Fruit fly (Drosophila melanogaster) whole organism, embryonic: Measurements from ENCODE around the gene AP-1mu.

Experiments
- ATbp ChIP-seq: fragments of 200-800 bp; sonication (Bioruptor generic); optimal IDR thresholded peaks from 2 replicates; lab custom pipeline; 2017; ENCODE audit warnings: missing biosample characterization, mild to moderate bottlenecking, missing genetic modification characterization, missing genetic modification reagents
- Adf1 ChIP-seq: fragments of 200-800 bp; sonication (Bioruptor generic); IDR thresholded peaks from 2 replicates; pipeline ENCODE4 v1.3.6; 2022; ENCODE audit warnings: missing biosample characterization, missing genetic modification characterization
- Atf6 ChIP-seq: fragments of 200-800 bp; sonication (Bioruptor generic); IDR thresholded peaks from 2 replicates; pipeline ENCODE4 v1.3.6; 2022; ENCODE audit warnings: missing biosample characterization, missing genetic modification characterization
- Bteb2 ChIP-seq: fragments of 200-800 bp; sonication (Bioruptor generic); optimal IDR thresholded peaks from 2 replicates; lab custom pipeline; 2016; ENCODE audit warnings: missing biosample characterization, missing genetic modification characterization
- CG10209 ChIP-seq: fragments of 200-800 bp; sonication (Bioruptor generic); optimal IDR thresholded peaks from 3 replicates; lab custom pipeline; 2017; ENCODE audit warnings: missing biosample characterization, mild to moderate bottlenecking, missing genetic modification characterization, missing genetic modification reagents
- CG10565 ChIP-seq: fragments of 200-800 bp; sonication (Bioruptor generic); optimal IDR thresholded peaks from 3 replicates; lab custom pipeline; 2016; ENCODE audit warnings: missing biosample characterization, mild to moderate bottlenecking, missing genetic modification characterization
- CG11085 ChIP-seq: fragments of 200-800 bp; sonication (Bioruptor generic); IDR thresholded peaks from 2 replicates; pipeline ENCODE4 v1.3.6; 2022; ENCODE audit warnings: missing biosample characterization, missing genetic modification characterization
- CG11247 ChIP-seq: fragments of 200-800 bp; sonication (Bioruptor generic); IDR thresholded peaks from 2 replicates; pipeline ENCODE4 v1.3.6; 2022; ENCODE audit warnings: missing biosample characterization, missing genetic modification characterization
- CG12155 ChIP-seq: fragments of 200-800 bp; sonication (Bioruptor generic); optimal IDR thresholded peaks from 3 replicates; lab custom pipeline; 2016; ENCODE audit warnings: missing biosample characterization, missing genetic modification characterization
- CG12659 ChIP-seq: fragments of 200-800 bp; sonication (Bioruptor generic); optimal IDR thresholded peaks from 3 replicates; lab custom pipeline; 2017; ENCODE audit warnings: mild to moderate bottlenecking, missing biosample characterization, missing genetic modification reagents, missing genetic modification characterization
- CG17568 ChIP-seq: fragments of 200-800 bp; sonication (Bioruptor generic); optimal IDR thresholded peaks from 2 replicates; lab custom pipeline; 2018; ENCODE audit warnings: missing biosample characterization, mild to moderate bottlenecking, missing genetic modification characterization, moderate library complexity
- CG17612 ChIP-seq: fragments of 200-800 bp; sonication (Bioruptor generic); IDR thresholded peaks from 2 replicates; pipeline ENCODE4 v1.3.6; 2022; ENCODE audit warnings: missing biosample characterization, missing genetic modification characterization
- CG33213 ChIP-seq: fragments of 200-800 bp; sonication (Bioruptor generic); optimal IDR thresholded peaks from 3 replicates; lab custom pipeline; 2016; ENCODE audit warnings: missing biosample characterization, missing genetic modification characterization
- CG4328 ChIP-seq: fragments of 200-800 bp; sonication (Bioruptor generic); optimal IDR thresholded peaks from 3 replicates; lab custom pipeline; 2017; ENCODE audit warnings: missing biosample characterization, missing genetic modification reagents, missing genetic modification characterization
- CG4360 ChIP-seq: fragments of 200-800 bp; sonication (Bioruptor generic); IDR thresholded peaks from 2 replicates; pipeline ENCODE4 v1.3.6; 2022; ENCODE audit warnings: missing biosample characterization, missing genetic modification characterization
- CG7987 ChIP-seq: fragments of 200-800 bp; sonication (Bioruptor generic); optimal IDR thresholded peaks from 2 replicates; lab custom pipeline; 2018; ENCODE audit warnings: missing biosample characterization, mild to moderate bottlenecking, missing genetic modification characterization, moderate library complexity
- CG8290 ChIP-seq, 3 experiments: fragments of 200-800 bp; sonication (Bioruptor generic); optimal IDR thresholded peaks; 2 replicates each; lab custom pipeline; 2016 to 2019; ENCODE audit warnings: missing biosample characterization in 3 of 3, missing genetic modification characterization in 3 of 3, mild to moderate bottlenecking in 2 of 3, moderate library complexity in 1 of 3
- CG8478 ChIP-seq: fragments of >200 bp; optimal IDR thresholded peaks from 2 replicates; lab custom pipeline; 2018
- Dfd ChIP-seq, 2 experiments: fragments of >200 bp; optimal IDR thresholded peaks; 2 replicates each; lab custom pipeline; 2017; ENCODE audit warnings: missing biosample characterization in 2 of 2, missing genetic modification characterization in 2 of 2
- Dip2 ChIP-seq: fragments of 200-800 bp; sonication (Bioruptor generic); IDR thresholded peaks from 2 replicates; pipeline ENCODE4 v1.3.6; 2022; ENCODE audit warnings: missing biosample characterization, missing genetic modification characterization
- Dip3 ChIP-seq: fragments of 200-800 bp; sonication (Bioruptor generic); optimal IDR thresholded peaks from 3 replicates; lab custom pipeline; 2016; ENCODE audit warnings: missing biosample characterization, missing genetic modification characterization
- E2f2 ChIP-seq: fragments of 200-800 bp; sonication (Bioruptor generic); IDR thresholded peaks from 2 replicates; pipeline ENCODE4 v1.3.6; 2022; ENCODE audit warnings: missing biosample characterization, missing genetic modification characterization
- MBD-R2 ChIP-seq: fragments of 200-800 bp; sonication (Bioruptor generic); IDR thresholded peaks from 2 replicates; pipeline ENCODE4 v1.3.6; 2022; ENCODE audit warnings: missing biosample characterization, missing genetic modification characterization
- Med ChIP-seq: fragments of 200-800 bp; sonication (Bioruptor generic); peaks from one replicate; lab custom pipeline; 2016; ENCODE audit warnings: missing biosample characterization, missing genetic modification characterization, mild to moderate bottlenecking, inconsistent platforms, moderate library complexity
- Poxn ChIP-seq: fragments of 200-800 bp; sonication (Bioruptor generic); IDR thresholded peaks from 2 replicates; pipeline ENCODE4 v1.3.6; 2022; ENCODE audit warnings: missing biosample characterization, missing genetic modification characterization
- Tbp ChIP-seq: fragments of >200 bp; optimal IDR thresholded peaks from 2 replicates; lab custom pipeline; 2018; ENCODE audit warnings: missing biosample characterization, missing genetic modification characterization
- ash1 ChIP-seq: fragments of 200-800 bp; sonication (Bioruptor generic); optimal IDR thresholded peaks from 2 replicates; lab custom pipeline; 2018; ENCODE audit warnings: missing biosample characterization, mild to moderate bottlenecking, missing genetic modification characterization
- chm ChIP-seq: fragments of 200-800 bp; sonication (Bioruptor generic); IDR thresholded peaks from 2 replicates; pipeline ENCODE4 v1.3.6; 2022; ENCODE audit warnings: missing biosample characterization, missing genetic modification characterization
- eyg ChIP-seq: fragments of 200-800 bp; sonication (Bioruptor generic); optimal IDR thresholded peaks from 3 replicates; lab custom pipeline; 2016; ENCODE audit warnings: missing biosample characterization, missing genetic modification characterization
- hkb ChIP-seq, 2 experiments: fragments of 200-800 bp in 1 of 2; fragments of >200 bp in 1 of 2; sonication (Bioruptor generic) in 1 of 2; IDR thresholded peaks in 1 of 2; optimal IDR thresholded peaks in 1 of 2; 2 replicates each; pipeline versions ENCODE4 v1.3.6 to Lab custom; 2017 to 2022; ENCODE audit warnings: missing biosample characterization in 1 of 2, missing genetic modification characterization in 1 of 2
- jigr1 ChIP-seq: fragments of 200-800 bp; sonication (Bioruptor generic); IDR thresholded peaks from 3 replicates; pipeline ENCODE4 v1.3.6; 2022; ENCODE audit warnings: missing biosample characterization, missing genetic modification characterization
- lov ChIP-seq, 2 experiments: fragments of 200-800 bp in 1 of 2; fragments of >200 bp in 1 of 2; sonication (Bioruptor generic) in 1 of 2; IDR thresholded peaks in 1 of 2; optimal IDR thresholded peaks in 1 of 2; 2 replicates in 1 of 2; 3 replicates in 1 of 2; pipeline versions ENCODE4 v1.3.6 to Lab custom; 2017 to 2022; ENCODE audit warnings: missing biosample characterization in 1 of 2, missing genetic modification characterization in 1 of 2
- maf-S ChIP-seq: fragments of 200-800 bp; sonication (Bioruptor generic); optimal IDR thresholded peaks from 2 replicates; lab custom pipeline; 2016; ENCODE audit warnings: missing biosample characterization, missing genetic modification characterization
- pb ChIP-seq: fragments of 200-800 bp; sonication (Bioruptor generic); optimal IDR thresholded peaks from 3 replicates; lab custom pipeline; 2016; ENCODE audit warnings: missing biosample characterization, missing genetic modification characterization
- peb ChIP-seq: fragments of 200-800 bp; sonication (Bioruptor generic); IDR thresholded peaks from 2 replicates; pipeline ENCODE4 v1.3.6; 2022; ENCODE audit warnings: missing biosample characterization, missing genetic modification characterization
- pfk ChIP-seq: fragments of 200-800 bp; sonication (Bioruptor generic); optimal IDR thresholded peaks from 2 replicates; lab custom pipeline; 2018; ENCODE audit warnings: missing biosample characterization, mild to moderate bottlenecking, missing genetic modification characterization, moderate library complexity
- prd ChIP-seq, 3 experiments: fragments of >200 bp in 2 of 3; fragments of 200-800 bp in 1 of 3; sonication (Bioruptor generic) in 1 of 3; optimal IDR thresholded peaks in 2 of 3; IDR thresholded peaks in 1 of 3; 2 replicates in 2 of 3; 3 replicates in 1 of 3; pipeline versions ENCODE4 v1.3.6 to Lab custom; 2017 to 2022; ENCODE audit warnings: missing biosample characterization in 1 of 3, missing genetic modification characterization in 1 of 3
- ranshi ChIP-seq: fragments of 200-800 bp; sonication (Bioruptor generic); IDR thresholded peaks from 2 replicates; pipeline ENCODE4 v1.3.6; 2022; ENCODE audit warnings: missing biosample characterization, missing genetic modification characterization
- sc ChIP-seq, 3 experiments: fragments of >200 bp in 2 of 3; fragments of 200-800 bp in 1 of 3; sonication (Bioruptor generic) in 1 of 3; optimal IDR thresholded peaks; 2 replicates in 2 of 3; 3 replicates in 1 of 3; lab custom pipeline; 2017; ENCODE audit warnings: mild to moderate bottlenecking in 1 of 3, missing biosample characterization in 1 of 3, missing genetic modification characterization in 1 of 3, missing genetic modification reagents in 1 of 3
- sens ChIP-seq: fragments of 200-800 bp; sonication (Bioruptor generic); peaks from one replicate; lab custom pipeline; 2016; ENCODE audit warnings: missing biosample characterization, missing genetic modification characterization
- shn ChIP-seq: fragments of 200-800 bp; sonication (Bioruptor generic); optimal IDR thresholded peaks from 3 replicates; lab custom pipeline; 2016; ENCODE audit warnings: missing biosample characterization, missing genetic modification characterization
- tin ChIP-seq: fragments of 200-800 bp; sonication (Bioruptor generic); optimal IDR thresholded peaks from 3 replicates; lab custom pipeline; 2016; ENCODE audit warnings: missing biosample characterization, missing genetic modification characterization
- trem ChIP-seq: fragments of 200-800 bp; optimal IDR thresholded peaks from 3 replicates; lab custom pipeline; 2019; ENCODE audit warnings: missing biosample characterization, mild to moderate bottlenecking, missing genetic modification characterization, moderate library complexity
- trh ChIP-seq: fragments of 200-800 bp; sonication (Bioruptor generic); optimal IDR thresholded peaks from 2 replicates; lab custom pipeline; 2016; ENCODE audit warnings: missing biosample characterization, missing genetic modification characterization
- zfh1 ChIP-seq: fragments of 200-800 bp; sonication (Bioruptor generic); IDR thresholded peaks from 3 replicates; pipeline ENCODE4 v1.3.6; 2022; ENCODE audit warnings: missing biosample characterization, missing genetic modification characterization

The AP-1mu gene

DNA sequence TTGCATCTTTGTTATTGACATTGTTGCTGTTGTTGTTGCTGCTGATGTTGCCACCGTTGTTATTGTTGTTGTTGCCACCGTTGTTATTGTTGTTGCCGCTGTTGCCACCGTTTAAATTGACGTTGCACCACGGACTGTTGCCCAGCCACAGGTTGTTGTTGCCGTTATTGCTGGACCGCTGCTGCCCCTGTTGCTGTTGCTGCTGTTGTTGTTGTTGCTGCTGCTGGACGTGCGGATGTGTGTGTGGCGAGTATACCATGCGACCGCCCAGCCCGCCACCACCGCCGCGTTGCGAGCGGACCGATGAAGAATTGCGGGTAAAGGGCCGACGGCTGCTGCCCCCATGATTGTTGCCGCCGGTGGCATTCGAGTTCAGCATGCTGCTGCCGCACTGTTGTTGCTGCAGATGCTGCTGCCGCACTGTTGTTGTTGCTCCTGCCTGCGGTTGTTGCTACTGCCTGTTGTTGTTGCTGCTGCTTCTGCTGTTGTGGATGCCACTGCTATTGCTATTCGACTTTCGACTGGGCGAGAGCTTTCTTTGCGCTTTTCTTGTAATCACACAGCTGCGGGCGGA, 12.4 kb downstream of the AP-1mu start (continued):
- TF ChIP-seq CG11085 (GFP tag; lab: Robert Waterston, UW), result no peak
- TF ChIP-seq Poxn (GFP tag; lab: Robert Waterston, UW), result no peak
- TF ChIP-seq CG4328 (GFP tag; lab: Kevin White, UChicago), result no peak
- no peak for TF ChIP-seq maf-S (GFP tag; lab: Kevin White, UChicago)
- TF ChIP-seq hkb (optimal IDR thresholded peaks at IDR 0.05; lab: Kevin White, UChicago), result no peak
- no peak for TF ChIP-seq hkb (GFP tag; IDR thresholded peaks at IDR 0.05; lab: Robert Waterston, UW)
- no peak for TF ChIP-seq MBD-R2 (GFP tag; lab: Robert Waterston, UW)
- no peak for TF ChIP-seq trh (GFP tag; lab: Kevin White, UChicago)
- TF ChIP-seq CG8478, result peak; percentile 55
- no peak for TF ChIP-seq Adf1
- no peak for TF ChIP-seq CG7987 (GFP tag; lab: Kevin White, UChicago)
- no peak for TF ChIP-seq Atf6 (GFP tag; lab: Robert Waterston, UW)
- 0 out of 2 replicates have a peak, but pooled peaks have one; percentile 15 for TF ChIP-seq ranshi (GFP tag; lab: Robert Waterston, UW)
- no peak for TF ChIP-seq sc (optimal IDR thresholded peaks at IDR 0.05; lab: Kevin White, UChicago)
- no peak for TF ChIP-seq sc (GFP tag; optimal IDR thresholded peaks at IDR 0.05; lab: Kevin White, UChicago)
- no peak for TF ChIP-seq CG11247 (GFP tag; lab: Robert Waterston, UW)
- TF ChIP-seq CG12155 (GFP tag; lab: Kevin White, UChicago), result no peak
- no peak for TF ChIP-seq CG10565
- TF ChIP-seq chm (GFP tag; lab: Robert Waterston, UW), result 0 out of 2 replicates have a peak, but pooled peaks have one; percentile 15
- TF ChIP-seq prd (optimal IDR thresholded peaks at IDR 0.05; lab: Kevin White, UChicago), result no peak
- TF ChIP-seq prd (GFP tag; IDR thresholded peaks at IDR 0.05; lab: Robert Waterston, UW), result peak; percentile 39; the same call in 1 of the 3 replicates
- TF ChIP-seq tin, result no peak
- no peak for TF ChIP-seq CG10209
- no peak for TF ChIP-seq eyg (GFP tag; lab: Kevin White, UChicago)
- TF ChIP-seq CG17612 (GFP tag; lab: Robert Waterston, UW), result 0 out of 2 replicates have a peak, but pooled peaks have one; percentile 33
- no peak for TF ChIP-seq Dip2 (GFP tag; lab: Robert Waterston, UW)
- TF ChIP-seq sens (GFP tag; lab: Kevin White, UChicago), result no peak
- TF ChIP-seq CG4360 (GFP tag; lab: Robert Waterston, UW), result peak; percentile 94
- TF ChIP-seq Med, result peak; percentile 70
- no peak for TF ChIP-seq Dip3 (GFP tag; lab: Kevin White, UChicago)
- no peak for TF ChIP-seq Bteb2 (GFP tag; lab: Kevin White, UChicago)
- no peak for TF ChIP-seq CG8290 (GFP tag; optimal IDR thresholded peaks at IDR 0.05; lab: Kevin White, UChicago)
- no peak for TF ChIP-seq CG8290 (tag; optimal IDR thresholded peaks at IDR 0.05; lab: Kevin White, UChicago)
- TF ChIP-seq ATbp (GFP tag; lab: Kevin White, UChicago), result no peak
- no peak for TF ChIP-seq peb (GFP tag; lab: Robert Waterston, UW)
- no peak for TF ChIP-seq ash1
- no peak for TF ChIP-seq CG17568 (GFP tag; lab: Kevin White, UChicago)
- no peak for TF ChIP-seq Tbp (GFP tag; lab: Kevin White, UChicago)
- TF ChIP-seq Dfd (GFP tag; optimal IDR thresholded peaks at IDR 0.05; lab: Kevin White, UChicago), result peak in 1 of 2 experiments; percentile 62
- no peak for TF ChIP-seq lov (optimal IDR thresholded peaks at IDR 0.05; lab: Kevin White, UChicago)
- TF ChIP-seq lov (GFP tag; IDR thresholded peaks at IDR 0.05; lab: Robert Waterston, UW), result no peak
- TF ChIP-seq CG33213, result no peak
- 0 out of 3 replicates have a peak, but pooled peaks have one; percentile 13 for TF ChIP-seq zfh1 (GFP tag; lab: Robert Waterston, UW)
- TF ChIP-seq trem (tag; lab: Kevin White, UChicago), result no peak
- TF ChIP-seq E2f2 (GFP tag; lab: Robert Waterston, UW), result no peak
- no peak for TF ChIP-seq pfk
- no peak for TF ChIP-seq shn (GFP tag; lab: Kevin White, UChicago)
- no peak for TF ChIP-seq CG12659 (GFP tag; lab: Kevin White, UChicago)
- no peak for TF ChIP-seq jigr1
- no peak for TF ChIP-seq pb (GFP tag; lab: Kevin White, UChicago)
